Fruit fly (Drosophila melanogaster) whole organism, embryonic: ENCODE results near the gene CG12560.

ENCODE experiments used
- ATbp ChIP-seq: fragments of 200-800 bp; sonication (Bioruptor generic); optimal IDR thresholded peaks from 2 replicates; lab custom pipeline; 2017; ENCODE audit warnings: missing biosample characterization, mild to moderate bottlenecking, missing genetic modification characterization, missing genetic modification reagents
- CG10209 ChIP-seq: fragments of 200-800 bp; sonication (Bioruptor generic); optimal IDR thresholded peaks from 3 replicates; lab custom pipeline; 2017; ENCODE audit warnings: missing biosample characterization, mild to moderate bottlenecking, missing genetic modification characterization, missing genetic modification reagents
- CG11504 ChIP-seq: fragments of 200-800 bp; sonication (Bioruptor generic); optimal IDR thresholded peaks from 3 replicates; lab custom pipeline; 2019; ENCODE audit warnings: missing biosample characterization, mild to moderate bottlenecking, missing genetic modification characterization, moderate library complexity
- CG11695 ChIP-seq: fragments of 200-800 bp; sonication (Bioruptor generic); IDR thresholded peaks from 3 replicates; pipeline ENCODE4 v1.3.6; 2022; ENCODE audit warnings: missing biosample characterization, missing genetic modification characterization
- CG12104 ChIP-seq: fragments of 200-800 bp; sonication (Bioruptor generic); optimal IDR thresholded peaks from 3 replicates; lab custom pipeline; 2016; ENCODE audit warnings: missing biosample characterization, missing genetic modification characterization
- CG13894 ChIP-seq: fragments of 200-800 bp; sonication (Bioruptor generic); optimal IDR thresholded peaks from 3 replicates; lab custom pipeline; 2018; ENCODE audit warnings: missing biosample characterization, mild to moderate bottlenecking, missing genetic modification characterization, moderate library complexity
- CG15269 ChIP-seq: fragments of 200-800 bp; sonication (Bioruptor generic); optimal IDR thresholded peaks from 2 replicates; lab custom pipeline; 2018; ENCODE audit warnings: missing biosample characterization, mild to moderate bottlenecking, missing genetic modification characterization, moderate library complexity
- CG15514 ChIP-seq: fragments of 200-800 bp; sonication (Bioruptor generic); optimal IDR thresholded peaks from 3 replicates; lab custom pipeline; 2017; ENCODE audit warnings: missing biosample characterization, missing genetic modification characterization, mild to moderate bottlenecking, moderate library complexity, missing genetic modification reagents
- CG16779 ChIP-seq: fragments of 200-800 bp; sonication (Bioruptor generic); IDR thresholded peaks from 2 replicates; pipeline ENCODE4 v1.3.6; 2022; ENCODE audit warnings: missing biosample characterization, missing genetic modification characterization
- CG17328 ChIP-seq: fragments of 200-800 bp; sonication (Bioruptor generic); IDR thresholded peaks from 2 replicates; pipeline ENCODE4 v1.3.6; 2022; ENCODE audit warnings: missing biosample characterization, missing genetic modification characterization
- CG1792 ChIP-seq: fragments of 200-800 bp; sonication (Bioruptor generic); optimal IDR thresholded peaks from 2 replicates; lab custom pipeline; 2016; ENCODE audit warnings: missing biosample characterization, missing genetic modification characterization
- CG18476 ChIP-seq: fragments of 200-800 bp; sonication (Bioruptor generic); optimal IDR thresholded peaks from 2 replicates; lab custom pipeline; 2016; ENCODE audit warnings: missing biosample characterization, mild to moderate bottlenecking, missing genetic modification characterization
- CG3995 ChIP-seq: fragments of 200-800 bp; sonication (Bioruptor generic); optimal IDR thresholded peaks from 3 replicates; lab custom pipeline; 2016; ENCODE audit warnings: missing biosample characterization, missing genetic modification characterization
- CG42726 ChIP-seq: fragments of 200-800 bp; sonication (Bioruptor generic); IDR thresholded peaks from 2 replicates; pipeline ENCODE4 v1.3.6; 2022; ENCODE audit warnings: missing biosample characterization, missing genetic modification characterization; ENCODE audit not compliant: partially characterized antibody
- CG6654 ChIP-seq: fragments of 200-800 bp; sonication (Bioruptor generic); optimal IDR thresholded peaks from 2 replicates; lab custom pipeline; 2017; ENCODE audit warnings: missing biosample characterization, mild to moderate bottlenecking, missing genetic modification characterization
- CG7372 ChIP-seq: fragments of 200-800 bp; sonication (Bioruptor generic); IDR thresholded peaks from 2 replicates; pipeline ENCODE4 v1.3.6; 2022; ENCODE audit warnings: missing biosample characterization, missing genetic modification characterization
- CG7745 ChIP-seq: fragments of 200-800 bp; sonication (Bioruptor generic); optimal IDR thresholded peaks from 2 replicates; lab custom pipeline; 2018; ENCODE audit warnings: missing biosample characterization, mild to moderate bottlenecking, missing genetic modification characterization, moderate library complexity
- CG9932 ChIP-seq: fragments of 200-800 bp; sonication (Bioruptor generic); IDR thresholded peaks from 2 replicates; pipeline ENCODE4 v1.3.6; 2022; ENCODE audit warnings: missing biosample characterization, missing genetic modification characterization
- D ChIP-seq, 2 experiments: fragments of 200-800 bp in 1 of 2; fragments of >200 bp in 1 of 2; sonication (Bioruptor generic) in 1 of 2; optimal IDR thresholded peaks; 2 replicates in 1 of 2; 3 replicates in 1 of 2; lab custom pipeline; 2017; ENCODE audit warnings: mild to moderate bottlenecking in 1 of 2, missing biosample characterization in 1 of 2, missing genetic modification characterization in 1 of 2, missing genetic modification reagents in 1 of 2
- Eip74EF ChIP-seq, 2 experiments: fragments of 200-800 bp in 1 of 2; fragments of >200 bp in 1 of 2; sonication (Bioruptor generic) in 1 of 2; optimal IDR thresholded peaks; 2 replicates each; lab custom pipeline; 2017 to 2019; ENCODE audit warnings: missing biosample characterization in 2 of 2, missing genetic modification characterization in 2 of 2, mild to moderate bottlenecking in 1 of 2, moderate library complexity in 1 of 2
- HHEX ChIP-seq: fragments of 200-800 bp; sonication (Bioruptor generic); optimal IDR thresholded peaks from 3 replicates; lab custom pipeline; 2017; ENCODE audit warnings: missing biosample characterization, mild to moderate bottlenecking, missing genetic modification characterization, missing genetic modification reagents
- Hr39 ChIP-seq: fragments of >200 bp; optimal IDR thresholded peaks from 2 replicates; lab custom pipeline; 2017
- NFAT ChIP-seq: fragments of 200-800 bp; sonication (Bioruptor generic); IDR thresholded peaks from 2 replicates; pipeline ENCODE4 v1.3.6; 2022; ENCODE audit warnings: missing biosample characterization, missing genetic modification characterization
- Poxn ChIP-seq: fragments of 200-800 bp; sonication (Bioruptor generic); IDR thresholded peaks from 2 replicates; pipeline ENCODE4 v1.3.6; 2022; ENCODE audit warnings: missing biosample characterization, missing genetic modification characterization
- Sox100B ChIP-seq: fragments of 200-800 bp; sonication (Bioruptor generic); optimal IDR thresholded peaks from 3 replicates; lab custom pipeline; 2018; ENCODE audit warnings: missing biosample characterization, mild to moderate bottlenecking, missing genetic modification characterization
- Sox102F ChIP-seq: fragments of 200-800 bp; sonication (Bioruptor generic); optimal IDR thresholded peaks from 2 replicates; lab custom pipeline; 2018; ENCODE audit warnings: missing biosample characterization, mild to moderate bottlenecking, missing genetic modification characterization, moderate library complexity
- Sry-β ChIP-seq: fragments of 200-800 bp; sonication (Bioruptor generic); optimal IDR thresholded peaks from 2 replicates; lab custom pipeline; 2018; ENCODE audit warnings: missing biosample characterization, mild to moderate bottlenecking, missing genetic modification characterization, moderate library complexity
- Trl ChIP-seq, 3 experiments: fragments of >200 bp in 2 of 3; fragments of 200-800 bp in 1 of 3; sonication (Bioruptor generic) in 1 of 3; optimal IDR thresholded peaks; 2 replicates in 1 of 3; 3 replicates in 2 of 3; lab custom pipeline; 2016 to 2017; ENCODE audit warnings: missing biosample characterization in 1 of 3, missing genetic modification characterization in 1 of 3
- bowl ChIP-seq: fragments of 200-800 bp; sonication (Bioruptor generic); IDR thresholded peaks from 2 replicates; pipeline ENCODE4 v1.3.6; 2022; ENCODE audit warnings: missing biosample characterization, missing genetic modification characterization
- cas ChIP-seq: fragments of 200-800 bp; sonication (Bioruptor generic); IDR thresholded peaks from 2 replicates; pipeline ENCODE4 v1.3.6; 2022; ENCODE audit warnings: missing biosample characterization, missing genetic modification characterization
- dan ChIP-seq: fragments of 200-800 bp; sonication (Bioruptor generic); IDR thresholded peaks from 2 replicates; pipeline ENCODE4 v1.3.6; 2022; ENCODE audit warnings: missing biosample characterization, missing genetic modification characterization
- dm ChIP-seq: fragments of 200-800 bp; sonication (Bioruptor generic); optimal IDR thresholded peaks from 3 replicates; lab custom pipeline; 2016; ENCODE audit warnings: missing biosample characterization, missing genetic modification characterization
- dmrt11E ChIP-seq: fragments of 200-800 bp; sonication (Bioruptor generic); optimal IDR thresholded peaks from 3 replicates; lab custom pipeline; 2018; ENCODE audit warnings: missing biosample characterization, mild to moderate bottlenecking, missing genetic modification characterization, moderate library complexity
- dpn ChIP-seq, 2 experiments: fragments of 200-800 bp; sonication (Bioruptor generic); optimal IDR thresholded peaks; 3 replicates each; lab custom pipeline; 2016; ENCODE audit warnings: missing biosample characterization in 2 of 2, missing genetic modification characterization in 2 of 2
- en ChIP-seq: fragments of 200-800 bp; sonication (Bioruptor generic); optimal IDR thresholded peaks from 2 replicates; lab custom pipeline; 2016; ENCODE audit warnings: missing biosample characterization, missing genetic modification characterization
- eve ChIP-seq, 2 experiments: fragments of >200 bp; optimal IDR thresholded peaks; 2 replicates each; lab custom pipeline; 2017; ENCODE audit warnings: missing biosample characterization in 2 of 2, missing genetic modification characterization in 2 of 2
- exex ChIP-seq: fragments of 200-800 bp; sonication (Bioruptor generic); optimal IDR thresholded peaks from 4 replicates; lab custom pipeline; 2018; ENCODE audit warnings: missing biosample characterization, mild to moderate bottlenecking, missing genetic modification characterization, moderate library complexity
- ftz-f1 ChIP-seq: fragments of 200-800 bp; sonication (Bioruptor generic); optimal IDR thresholded peaks from 2 replicates; lab custom pipeline; 2016; ENCODE audit warnings: missing biosample characterization, missing genetic modification characterization
- insv ChIP-seq, 2 experiments: fragments of 200-800 bp; sonication (Bioruptor generic); optimal IDR thresholded peaks; 3 replicates each; lab custom pipeline; 2016 to 2018; ENCODE audit warnings: missing biosample characterization in 2 of 2, missing genetic modification characterization in 2 of 2
- inv ChIP-seq: fragments of 200-800 bp; sonication (Bioruptor generic); IDR thresholded peaks from 2 replicates; pipeline ENCODE4 v1.3.6; 2022; ENCODE audit warnings: missing biosample characterization, missing genetic modification characterization; ENCODE audit not compliant: partially characterized antibody
- ken ChIP-seq: fragments of 200-800 bp; sonication (Bioruptor generic); IDR thresholded peaks from 3 replicates; pipeline ENCODE4 v1.3.6; 2022; ENCODE audit warnings: missing biosample characterization, missing genetic modification characterization
- lbe ChIP-seq: fragments of 200-800 bp; sonication (Bioruptor generic); optimal IDR thresholded peaks from 2 replicates; lab custom pipeline; 2016; ENCODE audit warnings: missing biosample characterization, mild to moderate bottlenecking, missing genetic modification characterization
- maf-S ChIP-seq: fragments of 200-800 bp; sonication (Bioruptor generic); optimal IDR thresholded peaks from 2 replicates; lab custom pipeline; 2016; ENCODE audit warnings: missing biosample characterization, missing genetic modification characterization
- nau ChIP-seq: fragments of 200-800 bp; sonication (Bioruptor generic); optimal IDR thresholded peaks from 3 replicates; lab custom pipeline; 2017; ENCODE audit warnings: missing biosample characterization, mild to moderate bottlenecking, missing genetic modification characterization, missing genetic modification reagents
- scrt ChIP-seq: fragments of 200-800 bp; sonication (Bioruptor generic); optimal IDR thresholded peaks from 2 replicates; lab custom pipeline; 2018; ENCODE audit warnings: missing biosample characterization, mild to moderate bottlenecking, missing genetic modification characterization, moderate library complexity
- sens-2 ChIP-seq: fragments of 200-800 bp; sonication (Bioruptor generic); IDR thresholded peaks from 2 replicates; pipeline ENCODE4 v1.3.6; 2022; ENCODE audit warnings: missing biosample characterization, missing genetic modification characterization
- sug ChIP-seq: fragments of 200-800 bp; optimal IDR thresholded peaks from 2 replicates; lab custom pipeline; 2019; ENCODE audit warnings: missing biosample characterization, mild to moderate bottlenecking, missing genetic modification characterization, moderate library complexity
- ttk ChIP-seq: fragments of 200-800 bp; sonication (Bioruptor generic); IDR thresholded peaks from 2 replicates; pipeline ENCODE4 v2.1.2; 2022; ENCODE audit warnings: missing biosample characterization, missing genetic modification characterization
- wdn ChIP-seq: fragments of 200-800 bp; sonication (Bioruptor generic); IDR thresholded peaks from 2 replicates; pipeline ENCODE4 v1.3.6; 2022; ENCODE audit warnings: missing biosample characterization, missing genetic modification characterization

CG12560 gene

dm6 chr2L:7973470-7974207 lies 35.6 kb downstream of the CG12560 start (continued):
- TF ChIP-seq sens-2 (GFP tag; lab: Robert Waterston, UW) (no peak), ken (GFP tag; lab: Robert Waterston, UW) (no peak), eve (GFP tag; optimal IDR thresholded peaks at IDR 0.05; lab: Kevin White, UChicago) (no peak), Hr39 (lab: Kevin White, UChicago) (no peak), Sox102F (GFP tag; lab: Kevin White, UChicago) (no peak), HHEX (no peak), en (GFP tag; lab: Kevin White, UChicago) (no peak), CG15514 (GFP tag; lab: Kevin White, UChicago) (no peak), cas (GFP tag; lab: Robert Waterston, UW) (peak; percentile 41; the same call in 1 of the 2 replicates), Poxn (GFP tag; lab: Robert Waterston, UW) (no peak), exex (tag; lab: Kevin White, UChicago) (no peak), dan (GFP tag; lab: Robert Waterston, UW) (no peak), NFAT (GFP tag; lab: Robert Waterston, UW) (0 out of 2 replicates have a peak, but pooled peaks have one; percentile 9), ATbp (GFP tag; lab: Kevin White, UChicago) (no peak), CG1792 (GFP tag; lab: Kevin White, UChicago) (no peak), wdn (no peak), Eip74EF (GFP tag; optimal IDR thresholded peaks at IDR 0.05; lab: Kevin White, UChicago) (no peak), CG3995 (no peak), dm (GFP tag; lab: Kevin White, UChicago) (no peak), CG16779 (no peak), CG9932 (peak; percentile 47; the same call in 1 of the 2 replicates), lbe (GFP tag; lab: Kevin White, UChicago) (peak; percentile 11), D (optimal IDR thresholded peaks at IDR 0.05; lab: Kevin White, UChicago) (no peak), D (GFP tag; optimal IDR thresholded peaks at IDR 0.05; lab: Kevin White, UChicago) (no peak), scrt (GFP tag; lab: Kevin White, UChicago) (no peak), CG13894 (tag; lab: Kevin White, UChicago) (peak; percentile 78), inv (GFP tag; lab: Robert Waterston, UW) (no peak), sug (tag; lab: Kevin White, UChicago) (peak; percentile 5), maf-S (GFP tag; lab: Kevin White, UChicago) (no peak), CG42726 (GFP tag; lab: Robert Waterston, UW) (no peak), Sry-β (GFP tag; lab: Kevin White, UChicago) (no peak), CG15269 (no peak), CG12104 (GFP tag; lab: Kevin White, UChicago) (no peak), Trl (optimal IDR thresholded peaks at IDR 0.05; lab: Kevin White, UChicago) (no peak), Trl (GFP tag; optimal IDR thresholded peaks at IDR 0.05; lab: Kevin White, UChicago) (no peak), bowl (GFP tag; lab: Robert Waterston, UW) (no peak), CG10209 (GFP tag; lab: Kevin White, UChicago) (no peak), CG6654 (no peak), CG17328 (no peak), dmrt11E (tag; lab: Kevin White, UChicago) (no peak), Sox100B (GFP tag; lab: Kevin White, UChicago) (no peak), dpn (GFP tag; optimal IDR thresholded peaks at IDR 0.05; lab: Kevin White, UChicago) (no peak), CG18476 (GFP tag; lab: Kevin White, UChicago) (no peak), ttk (GFP tag; lab: Robert Waterston, UW) (no peak), CG11504 (tag; lab: Kevin White, UChicago) (no peak), CG7372 (GFP tag; lab: Robert Waterston, UW) (no peak), insv (GFP tag; optimal IDR thresholded peaks at IDR 0.05; lab: Kevin White, UChicago) (no peak), CG11695 (GFP tag; lab: Robert Waterston, UW) (no peak), CG7745 (tag; lab: Kevin White, UChicago) (no peak), nau (GFP tag; lab: Kevin White, UChicago) (no peak), ftz-f1 (no peak)
